Worm (Caenorhabditis elegans) whole organism, early embryonic: ENCODE measurements around the gene ZK899.1.

Experiments used
- B0310.2 ChIP-seq: sonication (generic microtip); optimal IDR thresholded peaks from 2 replicates; lab custom pipeline; 2016; ENCODE audit warnings: mild to moderate bottlenecking, missing genetic modification characterization, missing compliant biosample characterization
- ama-1 ChIP-seq: fragments of 150-350 bp; optimal IDR thresholded peaks from 2 replicates; lab custom pipeline; 2014
- ceh-36 ChIP-seq: sonication (generic microtip); optimal IDR thresholded peaks from 2 replicates; lab custom pipeline; 2016; ENCODE audit warnings: missing genetic modification characterization, inconsistent platforms, missing compliant biosample characterization
- tbx-37 ChIP-seq: fragments of 200-800 bp; sonication (Bioruptor generic); conservative IDR thresholded peaks from 2 replicates; pipeline ENCODE4 v1.3.6; 2022; ENCODE audit warnings: missing genetic modification reagents, missing genetic modification characterization, missing compliant biosample characterization

ce11 chrX:9486160-9486559, 39.7 kb downstream of the ZK899.1 start:
- TF ChIP-seq B0310.2 (tag; lab: Kevin White, UChicago) = no peak
- no peak for TF ChIP-seq ama-1 (lab: Kevin White, UChicago)
- no peak for TF ChIP-seq ceh-36 (tag; lab: Kevin White, UChicago)
- no peak for TF ChIP-seq tbx-37 (GFP tag; lab: Robert Waterston, UW)
